Fruit fly (Drosophila melanogaster): ENCODE data around the gene CG31342.
A peak's percentile ranks its signal among the peaks of the same experiment; 100 is the strongest.

The CG31342 gene

DNA sequence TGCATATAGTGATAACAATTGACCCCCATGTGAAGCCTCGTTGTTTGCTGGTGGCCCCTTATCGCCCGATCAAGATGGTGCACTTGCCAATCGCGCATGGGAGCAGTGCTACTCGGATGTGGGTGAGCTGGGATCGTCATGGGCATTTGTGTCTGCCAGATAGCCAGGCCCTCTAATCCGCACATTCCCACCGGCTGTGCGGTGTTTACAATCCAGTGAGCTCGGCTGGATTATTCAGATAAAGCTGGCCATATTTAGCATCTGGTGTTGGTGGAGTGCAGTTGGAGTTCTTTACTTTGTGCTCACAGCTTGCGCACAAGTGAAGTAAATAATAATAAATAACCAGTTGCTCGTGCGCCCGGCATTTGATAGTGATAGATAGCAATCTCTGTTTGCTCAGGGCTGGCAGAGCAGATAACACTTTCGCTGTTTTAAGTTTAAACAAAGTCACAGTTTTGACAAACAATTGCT lies 47.2 kb downstream of the CG31342 start (continued):
- TF ChIP-seq CG1024 (GFP tag; IDR thresholded peaks at IDR 0.05) (no peak), CG6175 (GFP tag; IDR thresholded peaks at IDR 0.05) (no peak), CG6813 (GFP tag; optimal IDR thresholded peaks at IDR 0.05) (peak; percentile 72), CG9609 (GFP tag; optimal IDR thresholded peaks at IDR 0.05) (no peak), CG31441 (GFP tag; IDR thresholded peaks at IDR 0.05) (no peak; the same call in 1 of the 2 replicates), CG13424 (tag; optimal IDR thresholded peaks at IDR 0.05) (peak; percentile 34), CrebB (tag; optimal IDR thresholded peaks at IDR 0.05) (peak; percentile 26), MTF-1 (GFP tag; optimal IDR thresholded peaks at IDR 0.05; ENCODE audit: borderline replicate concordance) (peak; percentile 71), Dek (tag; optimal IDR thresholded peaks at IDR 0.05) (peak; percentile 19), caup (GFP tag; optimal IDR thresholded peaks at IDR 0.05; ENCODE audit: severe bottlenecking) (peak; percentile 52), H2.0 (GFP tag; IDR thresholded peaks at IDR 0.05) (no peak), Sry-δ (GFP tag; optimal IDR thresholded peaks at IDR 0.05) (peak; percentile 1), CG17328 (GFP tag; IDR thresholded peaks at IDR 0.05) (peak; percentile 12; the same call in 1 of the 2 replicates), CG3407 (GFP tag; optimal IDR thresholded peaks at IDR 0.05) (peak; percentile 56), CG7745 (tag; optimal IDR thresholded peaks at IDR 0.05) (no peak), CG12236 (GFP tag; optimal IDR thresholded peaks at IDR 0.05) (no peak), Kr (GFP tag; optimal IDR thresholded peaks at IDR 0.05) (peak; percentile 26), stc (GFP tag; IDR thresholded peaks at IDR 0.05) (0 out of 2 replicates have a peak, but pooled peaks have one; percentile 13), Nf-YA (GFP tag; IDR thresholded peaks at IDR 0.05) (0 out of 2 replicates have a peak, but pooled peaks have one; percentile 12), Awh (GFP tag; IDR thresholded peaks at IDR 0.05) (peak; percentile 57; the same call in 1 of the 2 replicates), sob (GFP tag; IDR thresholded peaks at IDR 0.05) (peak; percentile 51; the same call in 1 of the 2 replicates), Drgx (GFP tag; IDR thresholded peaks at IDR 0.05) (no peak), CG1233 (GFP tag; optimal IDR thresholded peaks at IDR 0.05) (peak; percentile 52), Fer3 (tag; optimal IDR thresholded peaks at IDR 0.05) (peak; percentile 37), BEAF-32 (GFP tag; optimal IDR thresholded peaks at IDR 0.05) (no peak), Ada2b (GFP tag; IDR thresholded peaks at IDR 0.05) (0 out of 2 replicates have a peak, but pooled peaks have one; percentile 6), Elba2 (GFP tag; optimal IDR thresholded peaks at IDR 0.05) (no peak), CG3163 (GFP tag; optimal IDR thresholded peaks at IDR 0.05) (no peak), CG7963 (GFP tag; IDR thresholded peaks at IDR 0.05; ENCODE audit: partially characterized antibody) (no peak), Asciz (GFP tag; optimal IDR thresholded peaks at IDR 0.05) (peak; percentile 80), CG13123 (GFP tag; optimal IDR thresholded peaks at IDR 0.05) (no peak), Jarid2 (GFP tag; optimal IDR thresholded peaks at IDR 0.05) (peak; percentile 46), CG9797 (GFP tag; optimal IDR thresholded peaks at IDR 0.05) (peak; percentile 5), Six4 (GFP tag; optimal IDR thresholded peaks at IDR 0.05) (peak; percentile 2), CG18764 (GFP tag; optimal IDR thresholded peaks at IDR 0.05) (peak; percentile 42), CG14710 (tag; optimal IDR thresholded peaks at IDR 0.05) (peak; percentile 27), pfk (GFP tag; optimal IDR thresholded peaks at IDR 0.05) (peak; percentile 50), ken (GFP tag; IDR thresholded peaks at IDR 0.05) (0 out of 3 replicates have a peak, but pooled peaks have one; percentile 39), cwo (GFP tag; optimal IDR thresholded peaks at IDR 0.05) (peak; percentile 73), CG33213 (GFP tag; optimal IDR thresholded peaks at IDR 0.05) (peak; percentile 23), ara (GFP tag; IDR thresholded peaks at IDR 0.05) (peak; percentile 57; the same call in 1 of the 2 replicates), ap (GFP tag; IDR thresholded peaks at IDR 0.05) (no peak), ATbp (GFP tag; optimal IDR thresholded peaks at IDR 0.05) (peak; percentile 82), Ets97D (GFP tag; optimal IDR thresholded peaks at IDR 0.05) (peak; percentile 20), pan (optimal IDR thresholded peaks at IDR 0.05) (no peak), pan (GFP tag; optimal IDR thresholded peaks at IDR 0.05 in 1 of 2, IDR thresholded peaks at IDR 0.05 in 1 of 2) (no peak), Dip2 (GFP tag; IDR thresholded peaks at IDR 0.05) (no peak), fd64A (GFP tag; optimal IDR thresholded peaks at IDR 0.05) (peak; percentile 78), Lim3 (GFP tag; IDR thresholded peaks at IDR 0.05) (no peak), CG8388 (GFP tag; optimal IDR thresholded peaks at IDR 0.05) (peak; percentile 3)
